Worm (Caenorhabditis elegans) whole organism, L4/young adult: ENCODE measurements around the gene drl-1.

Source experiments
- W03F9.2 ChIP-seq: fragments of 150-350 bp; optimal IDR thresholded peaks from 2 replicates; lab custom pipeline; 2014; ENCODE audit warnings: missing biosample characterization, missing genetic modification characterization
- dao-5 ChIP-seq: sonication (generic microtip); optimal IDR thresholded peaks from 2 replicates; lab custom pipeline; 2016; ENCODE audit warnings: missing genotype, missing genetic modification characterization, moderate library complexity, missing compliant biosample characterization
- him-1 ChIP-seq: sonication (generic microtip); optimal IDR thresholded peaks from 2 replicates; lab custom pipeline; 2016; ENCODE audit warnings: missing genotype, missing genetic modification reagents, missing genetic modification characterization, missing compliant biosample characterization

ce11 chrIV:379605-380004 lies 54.7 kb downstream of the drl-1 start:
- TF ChIP-seq dao-5 (tag; lab: Kevin White, UChicago) (no peak), him-1 (tag; lab: Kevin White, UChicago) (no peak), W03F9.2 (tag; lab: Kevin White, UChicago) (no peak)
